Worm (Caenorhabditis elegans): ENCODE data around the gene Y49E10.16.
A peak's percentile ranks its signal among the peaks of the same experiment; 100 is the strongest.

The Y49E10.16 gene

DNA sequence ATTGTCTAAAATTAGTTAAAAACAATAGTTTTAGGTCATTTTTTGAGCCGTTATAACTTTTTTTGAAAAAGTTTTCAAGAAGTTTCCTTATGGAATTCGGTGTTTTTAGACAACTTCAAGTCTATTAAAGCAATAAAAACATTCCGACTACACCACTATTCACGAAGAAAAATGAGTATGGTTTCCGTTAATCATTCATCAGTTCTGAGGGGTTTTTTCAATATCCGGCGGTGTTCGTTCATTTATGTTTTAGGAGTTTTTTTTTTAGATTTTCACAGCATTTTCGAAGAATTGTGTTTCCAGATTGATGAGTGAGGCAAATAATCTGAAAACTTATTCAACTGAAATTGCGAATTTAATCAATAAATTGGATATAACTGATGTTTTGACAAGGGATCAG is 3.8 kb downstream of the Y49E10.16 start, which contains the start of gene Y49E10.27:
TSS of gene Y49E10.27 (plus strand) at position 301 of the 400 bp plus-strand sequence.
- TF ChIP-seq klf-2 (GFP tag; conservative IDR thresholded peaks at IDR 0.05) (no peak), ztf-23 (GFP tag; IDR thresholded peaks at IDR 0.05) (no peak), flt-1 (GFP tag; IDR thresholded peaks at IDR 0.05) (no peak), med-1 (GFP tag; optimal IDR thresholded peaks at IDR 0.05; ENCODE audit: insufficient read depth) (no peak), T22C8.4 (GFP tag; IDR thresholded peaks at IDR 0.05) (no peak), ztf-29 (GFP tag; IDR thresholded peaks at IDR 0.05) (no peak), cog-1 (tag; optimal IDR thresholded peaks at IDR 0.05) (no peak), ref-1 (GFP tag; conservative IDR thresholded peaks at IDR 0.05) (no peak), tab-1 (GFP tag; IDR thresholded peaks at IDR 0.05) (no peak)

DNA sequence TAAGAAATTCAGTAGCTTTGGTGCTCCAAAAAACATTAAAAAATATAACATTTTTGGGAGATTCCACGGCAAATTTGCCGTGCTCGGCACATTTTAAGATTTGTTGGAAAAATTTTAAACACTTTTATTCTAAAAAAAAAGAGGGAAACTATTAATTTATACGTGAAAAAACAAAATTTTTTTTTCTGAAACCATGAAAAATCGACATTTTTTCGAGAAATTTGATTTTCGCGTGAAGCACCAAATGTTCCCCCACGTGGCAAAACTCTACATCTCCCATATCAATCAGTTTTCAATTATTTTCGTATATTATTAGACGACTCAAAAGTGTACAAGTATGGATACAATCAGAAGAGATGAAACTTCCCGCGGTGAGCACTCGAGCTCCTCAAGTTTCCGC is 5.9 kb downstream of the Y49E10.16 start, which contains the start of gene fbxa-218:
TSS of gene fbxa-218 (plus strand) at position 301 of the 400 bp plus-strand sequence.
- no peak for TF ChIP-seq tab-1 (GFP tag; IDR thresholded peaks at IDR 0.05)
- TF ChIP-seq med-1 (GFP tag; optimal IDR thresholded peaks at IDR 0.05; ENCODE audit: insufficient read depth), result no peak
- TF ChIP-seq T22C8.4 (GFP tag; IDR thresholded peaks at IDR 0.05), result no peak
- no peak for TF ChIP-seq klf-2 (GFP tag; conservative IDR thresholded peaks at IDR 0.05)
- TF ChIP-seq flt-1 (GFP tag; IDR thresholded peaks at IDR 0.05), result no peak
- no peak for TF ChIP-seq ztf-29 (GFP tag; IDR thresholded peaks at IDR 0.05)
- TF ChIP-seq ref-1 (GFP tag; conservative IDR thresholded peaks at IDR 0.05), result no peak
- no peak for TF ChIP-seq ztf-23 (GFP tag; IDR thresholded peaks at IDR 0.05)
- no peak for TF ChIP-seq cog-1 (tag; optimal IDR thresholded peaks at IDR 0.05)

DNA sequence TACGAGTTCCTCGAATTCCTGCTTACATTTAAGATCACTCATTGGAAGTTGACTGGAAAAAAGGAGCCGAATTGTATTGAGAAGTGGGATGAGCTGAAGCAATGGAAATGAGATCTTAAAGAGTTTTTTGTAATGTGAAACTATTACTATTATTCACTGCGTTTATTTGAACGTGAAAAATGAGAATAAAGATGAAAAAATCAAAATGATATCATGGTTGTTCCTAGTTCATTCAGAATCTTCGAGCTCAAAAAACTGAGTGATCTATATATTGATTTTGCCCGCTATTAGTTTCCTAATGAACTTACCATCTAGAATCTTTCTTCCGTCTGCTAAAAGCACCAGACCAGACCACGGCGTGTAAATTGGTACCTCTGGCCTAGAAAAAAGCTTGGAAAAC is 6.7 kb downstream of the Y49E10.16 start:
- TF ChIP-seq T22C8.4 (GFP tag; IDR thresholded peaks at IDR 0.05) (no peak), klf-2 (GFP tag; conservative IDR thresholded peaks at IDR 0.05) (no peak), ztf-23 (GFP tag; IDR thresholded peaks at IDR 0.05) (no peak), ref-1 (GFP tag; conservative IDR thresholded peaks at IDR 0.05) (no peak), cog-1 (tag; optimal IDR thresholded peaks at IDR 0.05) (no peak), tab-1 (GFP tag; IDR thresholded peaks at IDR 0.05) (no peak), flt-1 (GFP tag; IDR thresholded peaks at IDR 0.05) (no peak), ztf-29 (GFP tag; IDR thresholded peaks at IDR 0.05) (no peak), med-1 (GFP tag; optimal IDR thresholded peaks at IDR 0.05; ENCODE audit: insufficient read depth) (no peak)

DNA sequence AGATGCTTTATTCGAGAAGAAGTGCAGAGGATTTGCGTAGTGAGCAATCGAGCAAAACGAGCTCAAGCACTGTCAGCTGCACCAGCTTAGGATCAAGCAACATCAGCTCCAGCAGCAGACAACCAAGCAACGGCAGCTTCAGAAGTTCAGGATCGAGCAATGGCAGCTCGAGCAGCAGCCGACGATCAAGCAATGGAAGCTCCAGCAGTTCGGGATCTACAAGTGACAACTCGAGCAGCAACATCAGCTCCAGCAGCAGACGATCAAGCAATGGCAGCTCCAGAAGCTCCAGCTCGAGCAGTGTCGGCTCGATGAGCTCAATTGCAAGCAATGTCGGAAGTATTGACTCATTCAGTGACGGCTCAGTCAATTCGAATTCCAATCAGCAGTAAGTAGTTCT is 8.7 kb downstream of the Y49E10.16 start:
- TF ChIP-seq flt-1 (GFP tag; IDR thresholded peaks at IDR 0.05) (no peak), klf-2 (GFP tag; conservative IDR thresholded peaks at IDR 0.05) (no peak), cog-1 (tag; optimal IDR thresholded peaks at IDR 0.05) (no peak), tab-1 (GFP tag; IDR thresholded peaks at IDR 0.05) (no peak), med-1 (GFP tag; optimal IDR thresholded peaks at IDR 0.05; ENCODE audit: insufficient read depth) (no peak), ztf-29 (GFP tag; IDR thresholded peaks at IDR 0.05) (no peak), ref-1 (GFP tag; conservative IDR thresholded peaks at IDR 0.05) (no peak), T22C8.4 (GFP tag; IDR thresholded peaks at IDR 0.05) (no peak), ztf-23 (GFP tag; IDR thresholded peaks at IDR 0.05) (no peak)

DNA sequence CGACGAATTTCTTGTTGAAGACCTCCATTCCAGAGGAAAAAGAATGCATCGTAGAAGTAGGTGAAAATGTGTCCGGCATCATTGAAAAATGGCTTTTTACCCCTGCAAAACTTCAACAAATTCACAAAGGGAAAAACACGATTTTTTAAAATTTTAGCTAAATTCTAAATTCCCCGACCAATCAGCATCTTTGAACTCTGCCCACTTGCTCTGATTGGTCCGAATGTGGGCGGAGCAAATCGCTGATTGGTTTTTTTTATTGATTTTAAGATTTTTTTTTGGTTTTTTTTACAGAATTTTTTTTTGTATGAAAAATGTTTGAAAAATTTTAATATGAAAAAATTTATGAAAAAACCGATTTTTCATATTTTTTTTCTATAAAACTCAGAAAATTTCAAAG is 13.6 kb downstream of the Y49E10.16 start:
- TF ChIP-seq flt-1 (GFP tag; IDR thresholded peaks at IDR 0.05) (no peak), klf-2 (GFP tag; conservative IDR thresholded peaks at IDR 0.05) (0 out of 2 replicates have a peak, but pooled peaks have one; percentile 7)

DNA sequence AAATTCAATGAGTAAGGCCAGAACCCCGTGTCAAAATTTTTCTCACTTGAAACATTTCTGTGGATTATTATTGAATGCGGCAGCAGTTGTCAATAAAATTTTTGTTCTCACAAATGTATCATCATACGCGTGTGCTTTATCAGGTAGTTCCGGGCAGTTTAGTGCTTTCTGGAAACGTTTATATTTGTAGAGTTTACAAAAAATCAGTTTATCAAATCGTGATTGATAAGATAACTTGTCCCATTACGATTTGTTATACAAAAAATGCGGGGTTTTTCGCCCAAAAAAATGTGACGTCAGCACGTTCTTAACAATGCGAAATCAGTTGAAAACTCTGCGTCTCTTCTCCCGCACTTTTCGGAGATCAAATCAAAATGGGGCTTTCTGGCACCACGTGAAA is 14.9 kb downstream of the Y49E10.16 start:
- no peak for TF ChIP-seq tab-1 (GFP tag; IDR thresholded peaks at IDR 0.05)
- no peak for TF ChIP-seq flt-1 (GFP tag; IDR thresholded peaks at IDR 0.05)
- no peak for TF ChIP-seq T22C8.4 (GFP tag; IDR thresholded peaks at IDR 0.05)
- TF ChIP-seq klf-2 (GFP tag; conservative IDR thresholded peaks at IDR 0.05), result no peak
- TF ChIP-seq ztf-29 (GFP tag; IDR thresholded peaks at IDR 0.05), result no peak
- TF ChIP-seq ref-1 (GFP tag; conservative IDR thresholded peaks at IDR 0.05), result no peak
- no peak for TF ChIP-seq med-1 (GFP tag; optimal IDR thresholded peaks at IDR 0.05; ENCODE audit: insufficient read depth)
- TF ChIP-seq cog-1 (tag; optimal IDR thresholded peaks at IDR 0.05), result no peak
- TF ChIP-seq ztf-23 (GFP tag; IDR thresholded peaks at IDR 0.05), result no peak

DNA sequence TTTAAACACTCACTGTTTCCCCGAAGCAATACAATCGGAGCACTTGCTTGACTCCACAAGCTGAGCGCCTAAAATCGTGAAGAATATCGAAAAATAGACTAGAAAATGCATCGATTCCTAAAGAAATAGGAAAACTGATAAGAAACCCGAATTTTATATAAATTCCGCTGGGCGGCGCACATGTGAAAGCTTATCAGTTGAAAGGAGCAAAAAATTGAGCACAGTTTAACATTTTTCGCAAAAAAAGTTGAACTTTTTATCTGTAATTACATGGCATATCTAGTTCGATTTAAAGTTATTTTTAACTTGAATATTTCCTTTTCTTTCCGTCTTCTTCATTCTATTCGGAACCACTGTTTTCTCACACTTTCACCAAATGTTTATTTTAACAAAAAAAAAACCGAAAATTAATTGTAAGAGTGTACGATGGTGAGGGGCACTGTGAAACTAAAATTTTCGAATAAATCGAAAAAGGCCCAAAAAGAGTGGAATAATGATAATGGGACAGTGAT is 15.7 kb downstream of the Y49E10.16 start, which contains the start of gene Y49E10.18:
TSS of gene Y49E10.18 (minus strand) at position 116 of the 512 bp plus-strand sequence.
- TF ChIP-seq flt-1 (GFP tag; IDR thresholded peaks at IDR 0.05) (no peak), ref-1 (GFP tag; conservative IDR thresholded peaks at IDR 0.05) (no peak), cog-1 (tag; optimal IDR thresholded peaks at IDR 0.05) (no peak), klf-2 (GFP tag; conservative IDR thresholded peaks at IDR 0.05) (no peak), ztf-23 (GFP tag; IDR thresholded peaks at IDR 0.05) (no peak), ztf-29 (GFP tag; IDR thresholded peaks at IDR 0.05) (no peak), tab-1 (GFP tag; IDR thresholded peaks at IDR 0.05) (no peak), med-1 (GFP tag; optimal IDR thresholded peaks at IDR 0.05; ENCODE audit: insufficient read depth) (no peak), T22C8.4 (GFP tag; IDR thresholded peaks at IDR 0.05) (no peak)

DNA sequence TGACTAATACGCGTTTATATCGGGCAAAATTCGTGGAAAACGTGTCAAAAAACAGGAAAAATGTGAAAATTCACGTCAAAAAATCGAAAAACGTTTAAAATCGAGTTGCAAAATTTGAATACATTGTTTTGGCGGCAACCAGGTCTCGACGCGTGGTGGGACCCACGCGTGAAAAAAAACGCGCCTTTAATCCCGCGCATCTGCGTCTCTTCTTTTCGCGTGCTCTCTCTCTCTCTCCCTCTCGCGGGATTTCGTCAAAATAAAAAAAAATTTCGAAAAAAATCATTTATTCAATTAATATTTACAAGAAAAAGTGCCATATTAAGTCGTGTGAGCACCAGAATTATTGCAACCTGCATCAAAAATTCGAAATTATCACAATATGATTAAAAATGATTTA is 23.0 kb downstream of the Y49E10.16 start, which contains the start of gene ani-1:
TSS of gene ani-1 (minus strand) at position 61 of the 400 bp plus-strand sequence.
- TF ChIP-seq cog-1 (tag; optimal IDR thresholded peaks at IDR 0.05) (no peak), med-1 (GFP tag; optimal IDR thresholded peaks at IDR 0.05; ENCODE audit: insufficient read depth) (no peak), T22C8.4 (GFP tag; IDR thresholded peaks at IDR 0.05) (no peak), tab-1 (GFP tag; IDR thresholded peaks at IDR 0.05) (no peak), ref-1 (GFP tag; conservative IDR thresholded peaks at IDR 0.05) (no peak), klf-2 (GFP tag; conservative IDR thresholded peaks at IDR 0.05) (no peak), flt-1 (GFP tag; IDR thresholded peaks at IDR 0.05) (no peak), ztf-23 (GFP tag; IDR thresholded peaks at IDR 0.05) (no peak), ztf-29 (GFP tag; IDR thresholded peaks at IDR 0.05) (no peak)

DNA sequence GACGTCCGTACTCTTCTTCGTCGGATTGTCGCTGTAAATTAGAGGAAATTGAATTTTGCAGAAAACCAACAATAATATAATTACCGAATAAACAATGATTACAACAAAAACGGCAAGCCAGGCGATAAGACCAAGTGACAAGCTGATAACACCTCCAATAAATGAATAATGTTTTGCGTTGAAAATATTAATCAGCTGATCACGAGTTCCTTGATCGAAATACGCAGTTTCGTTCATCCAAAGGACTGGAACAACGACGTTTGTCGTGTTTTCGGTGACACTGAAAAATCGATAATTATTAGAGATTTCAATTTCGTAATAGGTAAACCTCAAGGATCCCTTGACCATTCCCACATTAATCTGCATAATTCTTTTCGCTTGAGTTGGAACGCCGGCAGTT is 23.5 kb downstream of the Y49E10.16 start:
- TF ChIP-seq T22C8.4 (GFP tag; IDR thresholded peaks at IDR 0.05) (0 out of 2 replicates have a peak, but pooled peaks have one; percentile 41), tab-1 (GFP tag; IDR thresholded peaks at IDR 0.05) (no peak), cog-1 (tag; optimal IDR thresholded peaks at IDR 0.05) (no peak), ztf-23 (GFP tag; IDR thresholded peaks at IDR 0.05) (no peak), ztf-29 (GFP tag; IDR thresholded peaks at IDR 0.05) (no peak), med-1 (GFP tag; optimal IDR thresholded peaks at IDR 0.05; ENCODE audit: insufficient read depth) (no peak), flt-1 (GFP tag; IDR thresholded peaks at IDR 0.05) (no peak)

Measured in whole organism, midembryonic.